Fruit fly (Drosophila melanogaster) whole organism, pupa: ENCODE results near the gene goe.

Source experiments
- CG10348 ChIP-seq: fragments of 200-800 bp; sonication (Bioruptor generic); IDR thresholded peaks from 2 replicates; pipeline ENCODE4 v1.3.6; 2022; ENCODE audit warnings: missing biosample characterization, missing genetic modification characterization
- CG12605 ChIP-seq: fragments of 200-800 bp; sonication (Bioruptor generic); IDR thresholded peaks from 2 replicates; pipeline ENCODE4 v1.3.6; 2022; ENCODE audit warnings: missing biosample characterization, missing genetic modification characterization
- CG32121 ChIP-seq: fragments of 200-800 bp; sonication (Bioruptor generic); IDR thresholded peaks from 2 replicates; pipeline ENCODE4 v1.3.6; 2022; ENCODE audit warnings: missing biosample characterization, missing genetic modification characterization
- CG34367 ChIP-seq: fragments of 200-800 bp; sonication (Bioruptor generic); optimal IDR thresholded peaks from 2 replicates; lab custom pipeline; 2018; ENCODE audit warnings: missing biosample characterization, mild to moderate bottlenecking, missing genetic modification characterization
- CG4496 ChIP-seq: fragments of 200-800 bp; sonication (Bioruptor generic); IDR thresholded peaks from 3 replicates; pipeline ENCODE4 v1.3.6; 2022; ENCODE audit warnings: missing biosample characterization, missing genetic modification characterization
- CG8301 ChIP-seq: fragments of 200-800 bp; sonication (Bioruptor generic); optimal IDR thresholded peaks from 2 replicates; lab custom pipeline; 2018; ENCODE audit warnings: missing biosample characterization, mild to moderate bottlenecking, missing genetic modification characterization
- CG9948 ChIP-seq: fragments of 200-800 bp; sonication (Bioruptor generic); optimal IDR thresholded peaks from 2 replicates; lab custom pipeline; 2018; ENCODE audit warnings: missing biosample characterization, mild to moderate bottlenecking, missing genetic modification characterization, moderate library complexity
- EcR ChIP-seq: fragments of 200-800 bp; sonication (Bioruptor generic); optimal IDR thresholded peaks from 3 replicates; lab custom pipeline; 2019; ENCODE audit warnings: missing biosample characterization, missing genetic modification characterization, mild to moderate bottlenecking, moderate library complexity, missing genetic modification reagents
- Ets98B ChIP-seq: fragments of 200-800 bp; sonication (Bioruptor generic); IDR thresholded peaks from 2 replicates; pipeline ENCODE4 v1.3.6; 2022; ENCODE audit warnings: missing biosample characterization, missing genetic modification characterization
- Pif1A ChIP-seq: fragments of 200-800 bp; sonication (Bioruptor generic); optimal IDR thresholded peaks from 3 replicates; lab custom pipeline; 2016; ENCODE audit warnings: missing biosample characterization, missing genetic modification characterization
- Snoo ChIP-seq: fragments of 200-800 bp; sonication (Bioruptor generic); optimal IDR thresholded peaks from 3 replicates; lab custom pipeline; 2017; ENCODE audit warnings: missing biosample characterization, mild to moderate bottlenecking, missing genetic modification characterization, inconsistent platforms
- gl ChIP-seq: fragments of 200-800 bp; sonication (Bioruptor generic); optimal IDR thresholded peaks from 2 replicates; lab custom pipeline; 2018; ENCODE audit warnings: missing biosample characterization, mild to moderate bottlenecking, missing genetic modification characterization

dm6 chrX:16701941-16702340 is 49.8 kb downstream of the goe start, which contains the start of gene sphe:
- TF ChIP-seq Pif1A (no peak), CG8301 (no peak), CG4496 (GFP tag; lab: Robert Waterston, UW) (no peak), Ets98B (GFP tag; lab: Robert Waterston, UW) (no peak), Snoo (tag; lab: Kevin White, UChicago) (no peak), EcR (GFP tag; lab: Kevin White, UChicago) (no peak), CG9948 (tag; lab: Kevin White, UChicago) (no peak), CG32121 (GFP tag; lab: Robert Waterston, UW) (no peak), CG10348 (no peak), CG12605 (GFP tag; lab: Robert Waterston, UW) (no peak), CG34367 (tag; lab: Kevin White, UChicago) (no peak), gl (tag; lab: Kevin White, UChicago) (no peak)
